Fruit fly (Drosophila melanogaster): ENCODE data around the gene CG43291.

Gene CG43291

DNA sequence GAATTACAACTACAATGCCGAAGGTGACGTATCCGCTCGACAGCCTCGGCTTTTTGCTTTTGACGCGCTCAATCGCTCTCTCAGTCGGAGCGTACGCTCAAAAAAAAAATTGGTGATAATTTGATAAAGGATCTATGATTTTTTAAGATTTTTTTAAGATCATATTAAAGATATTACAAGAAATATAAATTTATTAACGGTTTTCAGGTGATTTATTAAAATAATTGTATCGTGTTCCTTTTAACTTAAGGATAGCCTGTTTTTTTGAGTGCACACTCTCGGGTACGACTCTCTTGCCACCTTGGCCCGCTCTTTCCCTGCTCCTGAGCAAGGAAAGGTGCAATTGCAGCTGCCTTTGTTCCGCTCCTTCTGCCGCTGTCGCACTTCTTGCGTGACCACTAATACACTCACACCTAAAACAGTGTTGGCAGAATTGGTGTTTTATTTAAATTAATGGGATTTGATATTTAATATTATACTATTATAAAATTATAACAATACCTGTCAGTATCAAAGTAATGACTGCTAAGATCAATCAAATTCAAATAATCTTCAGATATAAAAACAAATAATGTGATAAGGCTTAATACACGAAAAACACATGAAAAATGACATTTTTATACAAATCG is 33.5 kb upstream of the CG43291 start (continued):
- TF ChIP-seq Hr4 (GFP tag; optimal IDR thresholded peaks at IDR 0.05) (peak; percentile 94), spab (GFP tag; optimal IDR thresholded peaks at IDR 0.05) (peak; percentile 97), salr (GFP tag; optimal IDR thresholded peaks at IDR 0.05) (peak; percentile 91 to 92), CG8319 (GFP tag; optimal IDR thresholded peaks at IDR 0.05) (peak; percentile 92), cyc (GFP tag; optimal IDR thresholded peaks at IDR 0.05) (peak; percentile 89), CG6276 (GFP tag; optimal IDR thresholded peaks at IDR 0.05) (peak; percentile 94), CG8632 (GFP tag; optimal IDR thresholded peaks at IDR 0.05) (peak; percentile 97), CG32006 (GFP tag; optimal IDR thresholded peaks at IDR 0.05) (peak; percentile 97), Eip75B (GFP tag; optimal IDR thresholded peaks at IDR 0.05) (peak; percentile 95), fkh (GFP tag; optimal IDR thresholded peaks at IDR 0.05) (no peak), topi (GFP tag; optimal IDR thresholded peaks at IDR 0.05) (peak; percentile 93), CG16779 (tag; optimal IDR thresholded peaks at IDR 0.05) (peak; percentile 93), Ets21C (GFP tag; optimal IDR thresholded peaks at IDR 0.05) (peak; percentile 71), CG31627 (GFP tag; optimal IDR thresholded peaks at IDR 0.05) (peak; percentile 82), ss (GFP tag; optimal IDR thresholded peaks at IDR 0.05) (peak; percentile 98), achi (GFP tag; optimal IDR thresholded peaks at IDR 0.05) (peak; percentile 97), CG11294 (GFP tag; IDR thresholded peaks at IDR 0.05) (peak; percentile 93), CG6808 (GFP tag; optimal IDR thresholded peaks at IDR 0.05) (peak; percentile 98), lz (GFP tag; optimal IDR thresholded peaks at IDR 0.05) (peak; percentile 89), fd59A (GFP tag; optimal IDR thresholded peaks at IDR 0.05) (peak; percentile 97)

dm6 chr3R:14275519-14276172 is 31.2 kb upstream of the CG43291 start:
- TF ChIP-seq CG8319 (GFP tag; optimal IDR thresholded peaks at IDR 0.05) (no peak), CG6163 (GFP tag; IDR thresholded peaks at IDR 0.05) (peak; percentile 7; the same call in 1 of the 3 replicates), CG10631 (GFP tag; optimal IDR thresholded peaks at IDR 0.05) (peak; percentile 69), dsx (GFP tag; optimal IDR thresholded peaks at IDR 0.05; ENCODE audit: poor library complexity, severe bottlenecking) (peak; percentile 70), svp (GFP tag) (peak; percentile 74), CG3032 (tag; optimal IDR thresholded peaks at IDR 0.05) (no peak), ss (GFP tag; optimal IDR thresholded peaks at IDR 0.05) (peak in 1 of 2 experiments; percentile 89), Sox102F (GFP tag; optimal IDR thresholded peaks at IDR 0.05) (peak; percentile 23), CG34406 (GFP tag; optimal IDR thresholded peaks at IDR 0.05) (peak; percentile 53), fd59A (GFP tag; optimal IDR thresholded peaks at IDR 0.05) (peak; percentile 20), Smox (GFP tag; optimal IDR thresholded peaks at IDR 0.05) (no peak), CG6792 (GFP tag; optimal IDR thresholded peaks at IDR 0.05) (peak; percentile 24), CG6808 (GFP tag; optimal IDR thresholded peaks at IDR 0.05) (peak; percentile 34)

DNA sequence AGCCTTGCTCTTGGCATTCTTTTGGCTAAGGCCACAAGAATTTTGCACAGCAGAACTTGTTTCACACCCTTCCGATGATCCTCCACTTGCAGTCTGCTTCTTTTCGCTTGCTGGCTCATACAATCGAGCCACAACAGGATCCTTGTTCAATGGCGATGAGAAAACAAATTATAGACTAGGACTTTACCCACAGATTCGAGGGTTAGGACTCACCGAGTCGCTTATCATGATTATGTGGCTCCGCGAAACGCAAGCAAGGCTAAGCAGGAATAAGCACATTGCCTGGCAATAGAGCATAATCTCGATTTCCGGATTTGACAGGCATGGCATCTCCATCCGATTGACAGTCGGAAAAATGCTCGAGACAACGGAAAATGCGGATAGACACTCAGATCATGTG is 17.6 kb upstream of the CG43291 start, which contains the start of the genes CG14839 and CG14841:
CG14839 (plus strand) TSS at position 301 of the 400 bp plus-strand sequence.
CG14841 (minus strand) TSS at position 332 of the 400 bp plus-strand sequence.
- TF ChIP-seq cyc (GFP tag; optimal IDR thresholded peaks at IDR 0.05), result no peak
- no peak for TF ChIP-seq fd85E (GFP tag; optimal IDR thresholded peaks at IDR 0.05)
- TF ChIP-seq Hr39 (GFP tag; optimal IDR thresholded peaks at IDR 0.05), result no peak
- no peak for TF ChIP-seq CG8632 (GFP tag; optimal IDR thresholded peaks at IDR 0.05)
- no peak for TF ChIP-seq eg (GFP tag; IDR thresholded peaks at IDR 0.05)
- no peak for TF ChIP-seq CG11762 (GFP tag; optimal IDR thresholded peaks at IDR 0.05; ENCODE audit: insufficient read depth)

DNA sequence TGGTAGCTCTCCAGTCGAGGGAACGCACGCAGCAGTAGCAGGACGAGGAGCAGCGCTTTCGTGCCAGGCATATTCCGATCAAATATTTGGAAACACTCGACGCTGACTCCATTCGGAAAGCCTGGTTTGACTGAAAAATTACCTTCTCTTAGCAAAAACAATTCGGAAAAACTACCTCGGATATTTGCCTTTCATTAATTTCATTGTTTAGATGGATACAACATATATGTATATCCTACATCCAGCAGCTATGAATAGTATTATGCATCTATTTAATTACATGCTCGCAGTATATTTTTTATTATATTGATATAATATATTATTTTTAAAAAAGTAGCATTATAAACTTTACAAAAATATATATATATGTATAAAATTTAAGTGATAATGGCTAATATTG is 16.6 kb upstream of the CG43291 start, which contains the start of gene CG14840:
CG14840 (minus strand) TSS at position 101 of the 400 bp plus-strand sequence.
- TF ChIP-seq CG6808 (GFP tag; optimal IDR thresholded peaks at IDR 0.05) (no peak), topi (GFP tag; optimal IDR thresholded peaks at IDR 0.05) (no peak), CG1621 (tag; optimal IDR thresholded peaks at IDR 0.05) (no peak), CG7368 (GFP tag; optimal IDR thresholded peaks at IDR 0.05) (no peak), achi (GFP tag; optimal IDR thresholded peaks at IDR 0.05) (no peak), svp (GFP tag) (no peak), Sox14 (GFP tag; optimal IDR thresholded peaks at IDR 0.05) (no peak), fd59A (GFP tag; optimal IDR thresholded peaks at IDR 0.05) (no peak), spab (GFP tag; optimal IDR thresholded peaks at IDR 0.05) (no peak), lz (GFP tag; optimal IDR thresholded peaks at IDR 0.05) (no peak), CG6276 (GFP tag; optimal IDR thresholded peaks at IDR 0.05) (no peak), CG31627 (GFP tag; optimal IDR thresholded peaks at IDR 0.05) (no peak), CG10669 (GFP tag; optimal IDR thresholded peaks at IDR 0.05) (no peak), CG11902 (GFP tag; optimal IDR thresholded peaks at IDR 0.05) (no peak), salr (GFP tag; optimal IDR thresholded peaks at IDR 0.05) (no peak), CG8632 (GFP tag; optimal IDR thresholded peaks at IDR 0.05) (no peak)
